Worm (Caenorhabditis elegans) whole organism, L2 larva: ENCODE data around the gene F11G11.4.

Experiments used
- blmp-1 ChIP-seq: sonication (generic microtip); optimal IDR thresholded peaks from 2 replicates; lab custom pipeline; 2017; ENCODE audit warnings: missing genetic modification characterization, mild to moderate bottlenecking, missing compliant biosample characterization, antibody characterized with exemption, moderate library complexity; ENCODE audit not compliant: insufficient read depth
- ceh-16 ChIP-seq: fragments of 150-350 bp; optimal IDR thresholded peaks from 2 replicates; lab custom pipeline; 2014; ENCODE audit warnings: missing biosample characterization, missing genetic modification characterization
- mdl-1 ChIP-seq, 2 experiments: fragments of 150-350 bp in 1 of 2; sonication (generic microtip) in 1 of 2; optimal IDR thresholded peaks; 2 replicates each; lab custom pipeline; 2017; ENCODE audit warnings: missing biosample characterization in 2 of 2, missing genetic modification characterization in 2 of 2
- nhr-237 ChIP-seq: fragments of 150-350 bp; optimal IDR thresholded peaks from 2 replicates; lab custom pipeline; 2014; ENCODE audit warnings: missing biosample characterization, missing genetic modification characterization
- unc-39 ChIP-seq: fragments of 150-350 bp; optimal IDR thresholded peaks from 2 replicates; lab custom pipeline; 2014; ENCODE audit warnings: missing biosample characterization, missing genetic modification characterization
- unc-62 ChIP-seq: fragments of 150-350 bp; optimal IDR thresholded peaks from 2 replicates; lab custom pipeline; 2014; ENCODE audit warnings: missing biosample characterization, missing genetic modification reagents, missing genetic modification characterization

ce11 chrII:4905331-4905730 is 44.9 kb downstream of the F11G11.4 start:
- TF ChIP-seq blmp-1 (tag; lab: Kevin White, UChicago) (no peak), mdl-1 (tag; optimal IDR thresholded peaks at IDR 0.05; lab: Kevin White, UChicago) (no peak), unc-39 (tag; lab: Kevin White, UChicago) (no peak), ceh-16 (no peak), nhr-237 (tag; lab: Kevin White, UChicago) (no peak), unc-62 (GFP tag; lab: Kevin White, UChicago) (no peak)
